Fruit fly (Drosophila melanogaster) whole organism, embryonic: ENCODE results near the gene CG33939.

Experiments used
- Bdp1 ChIP-seq: fragments of 200-800 bp; sonication (Bioruptor generic); optimal IDR thresholded peaks from 3 replicates; lab custom pipeline; 2016; ENCODE audit warnings: missing biosample characterization, missing genetic modification characterization
- C15 ChIP-seq: fragments of 200-800 bp; sonication (Bioruptor generic); IDR thresholded peaks from 3 replicates; pipeline ENCODE4 v1.3.6; 2022; ENCODE audit warnings: missing biosample characterization, missing genetic modification characterization
- CG12104 ChIP-seq: fragments of 200-800 bp; sonication (Bioruptor generic); optimal IDR thresholded peaks from 3 replicates; lab custom pipeline; 2016; ENCODE audit warnings: missing biosample characterization, missing genetic modification characterization
- CG12299 ChIP-seq: fragments of 200-800 bp; sonication (Bioruptor generic); optimal IDR thresholded peaks from 2 replicates; lab custom pipeline; 2018; ENCODE audit warnings: missing biosample characterization, mild to moderate bottlenecking, missing genetic modification characterization
- CG12744 ChIP-seq: fragments of 200-800 bp; sonication (Bioruptor generic); optimal IDR thresholded peaks from 2 replicates; lab custom pipeline; 2016; ENCODE audit warnings: missing biosample characterization, missing genetic modification characterization
- CG14667 ChIP-seq: fragments of 200-800 bp; sonication (Bioruptor generic); IDR thresholded peaks from 2 replicates; pipeline ENCODE4 v1.3.6; 2022; ENCODE audit warnings: missing biosample characterization, missing genetic modification characterization
- CG15696 ChIP-seq: fragments of 200-800 bp; sonication (Bioruptor generic); optimal IDR thresholded peaks from 2 replicates; lab custom pipeline; 2019; ENCODE audit warnings: missing biosample characterization, mild to moderate bottlenecking, missing genetic modification characterization, moderate library complexity
- CG16815 ChIP-seq: fragments of 200-800 bp; sonication (Bioruptor generic); optimal IDR thresholded peaks from 3 replicates; lab custom pipeline; 2017; ENCODE audit warnings: missing biosample characterization, mild to moderate bottlenecking, missing genetic modification characterization
- CG17361 ChIP-seq: fragments of 200-800 bp; sonication (Bioruptor generic); IDR thresholded peaks from 3 replicates; pipeline ENCODE4 v1.3.6; 2022; ENCODE audit warnings: missing biosample characterization, missing genetic modification characterization
- CG17802 ChIP-seq: fragments of 200-800 bp; sonication (Bioruptor generic); optimal IDR thresholded peaks from 2 replicates; lab custom pipeline; 2018; ENCODE audit warnings: missing biosample characterization, mild to moderate bottlenecking, missing genetic modification characterization, moderate library complexity
- CG18764 ChIP-seq: fragments of 200-800 bp; sonication (Bioruptor generic); optimal IDR thresholded peaks from 3 replicates; lab custom pipeline; 2016; ENCODE audit warnings: missing biosample characterization, missing genetic modification characterization
- CG2889 ChIP-seq: fragments of 200-800 bp; sonication (Bioruptor generic); IDR thresholded peaks from 3 replicates; pipeline ENCODE4 v1.3.6; 2022; ENCODE audit warnings: missing biosample characterization, missing genetic modification characterization
- CG3065 ChIP-seq: fragments of 200-800 bp; sonication (Bioruptor generic); optimal IDR thresholded peaks from 2 replicates; lab custom pipeline; 2016; ENCODE audit warnings: missing biosample characterization, missing genetic modification characterization
- CG31388 ChIP-seq: fragments of 200-800 bp; sonication (Bioruptor generic); optimal IDR thresholded peaks from 2 replicates; lab custom pipeline; 2016; ENCODE audit warnings: missing biosample characterization, missing genetic modification characterization
- CG33213 ChIP-seq: fragments of 200-800 bp; sonication (Bioruptor generic); optimal IDR thresholded peaks from 3 replicates; lab custom pipeline; 2016; ENCODE audit warnings: missing biosample characterization, missing genetic modification characterization
- CG4730 ChIP-seq: fragments of 200-800 bp; sonication (Bioruptor generic); IDR thresholded peaks from 2 replicates; pipeline ENCODE4 v1.3.6; 2022; ENCODE audit warnings: missing biosample characterization, missing genetic modification characterization
- CG5180 ChIP-seq: fragments of 200-800 bp; sonication (Bioruptor generic); optimal IDR thresholded peaks from 3 replicates; lab custom pipeline; 2017; ENCODE audit warnings: missing biosample characterization, missing genetic modification characterization, mild to moderate bottlenecking, moderate library complexity, missing genetic modification reagents
- CG6689 ChIP-seq: fragments of 200-800 bp; sonication (Bioruptor generic); IDR thresholded peaks from 2 replicates; pipeline ENCODE4 v1.3.6; 2022; ENCODE audit warnings: missing biosample characterization, missing genetic modification characterization
- CG7357 ChIP-seq: fragments of 200-800 bp; sonication (Bioruptor generic); IDR thresholded peaks from 3 replicates; pipeline ENCODE4 v1.3.6; 2022; ENCODE audit warnings: missing biosample characterization, missing genetic modification characterization
- CG8359 ChIP-seq: fragments of 200-800 bp; sonication (Bioruptor generic); optimal IDR thresholded peaks from 2 replicates; lab custom pipeline; 2017; ENCODE audit warnings: missing biosample characterization, mild to moderate bottlenecking, missing genetic modification characterization, borderline replicate concordance
- CG8478 ChIP-seq: fragments of >200 bp; optimal IDR thresholded peaks from 2 replicates; lab custom pipeline; 2018
- CG9932 ChIP-seq: fragments of 200-800 bp; sonication (Bioruptor generic); IDR thresholded peaks from 2 replicates; pipeline ENCODE4 v1.3.6; 2022; ENCODE audit warnings: missing biosample characterization, missing genetic modification characterization
- Dfd ChIP-seq, 2 experiments: fragments of >200 bp; optimal IDR thresholded peaks; 2 replicates each; lab custom pipeline; 2017; ENCODE audit warnings: missing biosample characterization in 2 of 2, missing genetic modification characterization in 2 of 2
- Doc3 ChIP-seq: fragments of 200-800 bp; sonication (Bioruptor generic); IDR thresholded peaks from 3 replicates; pipeline ENCODE4 v1.3.6; 2022; ENCODE audit warnings: missing biosample characterization, missing genetic modification characterization; ENCODE audit not compliant: partially characterized antibody
- Ets97D ChIP-seq: fragments of 200-800 bp; sonication (Bioruptor generic); optimal IDR thresholded peaks from 3 replicates; lab custom pipeline; 2016; ENCODE audit warnings: missing biosample characterization, missing genetic modification characterization
- H15 ChIP-seq: fragments of 200-800 bp; sonication (Bioruptor generic); IDR thresholded peaks from 3 replicates; pipeline ENCODE4 v1.3.6; 2022; ENCODE audit warnings: missing biosample characterization, missing genetic modification characterization
- HLHmδ ChIP-seq: fragments of 200-800 bp; sonication (Bioruptor generic); optimal IDR thresholded peaks from 2 replicates; lab custom pipeline; 2018; ENCODE audit warnings: missing biosample characterization, mild to moderate bottlenecking, missing genetic modification characterization, moderate library complexity
- NFAT ChIP-seq: fragments of 200-800 bp; sonication (Bioruptor generic); IDR thresholded peaks from 2 replicates; pipeline ENCODE4 v1.3.6; 2022; ENCODE audit warnings: missing biosample characterization, missing genetic modification characterization
- Oli ChIP-seq: fragments of 200-800 bp; sonication (Bioruptor generic); optimal IDR thresholded peaks from 2 replicates; lab custom pipeline; 2018; ENCODE audit warnings: missing biosample characterization, mild to moderate bottlenecking, missing genetic modification characterization, moderate library complexity
- Ptx1 ChIP-seq: fragments of 200-800 bp; sonication (Bioruptor generic); IDR thresholded peaks from 2 replicates; pipeline ENCODE4 v1.3.6; 2022; ENCODE audit warnings: missing biosample characterization, missing genetic modification characterization
- Side ChIP-seq: fragments of 200-800 bp; sonication (Bioruptor generic); optimal IDR thresholded peaks from 2 replicates; lab custom pipeline; 2016; ENCODE audit warnings: missing biosample characterization, missing genetic modification characterization
- amos ChIP-seq: fragments of 200-800 bp; sonication (Bioruptor generic); IDR thresholded peaks from 2 replicates; pipeline ENCODE4 v1.3.6; 2022; ENCODE audit warnings: missing biosample characterization, missing genetic modification characterization; ENCODE audit not compliant: partially characterized antibody
- bcd ChIP-seq: fragments of 200-800 bp; sonication (Bioruptor generic); optimal IDR thresholded peaks from 2 replicates; lab custom pipeline; 2017; ENCODE audit warnings: missing biosample characterization, mild to moderate bottlenecking, missing genetic modification characterization
- cas ChIP-seq: fragments of 200-800 bp; sonication (Bioruptor generic); IDR thresholded peaks from 2 replicates; pipeline ENCODE4 v1.3.6; 2022; ENCODE audit warnings: missing biosample characterization, missing genetic modification characterization
- chif ChIP-seq, 2 experiments: fragments of 200-800 bp; sonication (Bioruptor generic); optimal IDR thresholded peaks; 3 replicates each; lab custom pipeline; 2016; ENCODE audit warnings: missing biosample characterization in 2 of 2, missing genetic modification characterization in 2 of 2
- chm ChIP-seq: fragments of 200-800 bp; sonication (Bioruptor generic); IDR thresholded peaks from 2 replicates; pipeline ENCODE4 v1.3.6; 2022; ENCODE audit warnings: missing biosample characterization, missing genetic modification characterization
- cwo ChIP-seq: fragments of 200-800 bp; sonication (Bioruptor generic); optimal IDR thresholded peaks from 3 replicates; lab custom pipeline; 2017; ENCODE audit warnings: missing biosample characterization, missing genetic modification characterization, mild to moderate bottlenecking, moderate library complexity, missing genetic modification reagents
- esg ChIP-seq: fragments of 200-800 bp; sonication (Bioruptor generic); conservative IDR thresholded peaks from 2 replicates; pipeline ENCODE4 v1.3.6; 2022; ENCODE audit warnings: missing biosample characterization, missing genetic modification characterization
- eyg ChIP-seq: fragments of 200-800 bp; sonication (Bioruptor generic); optimal IDR thresholded peaks from 3 replicates; lab custom pipeline; 2016; ENCODE audit warnings: missing biosample characterization, missing genetic modification characterization
- fd64A ChIP-seq: fragments of 200-800 bp; sonication (Bioruptor generic); optimal IDR thresholded peaks from 3 replicates; lab custom pipeline; 2018; ENCODE audit warnings: missing biosample characterization, mild to moderate bottlenecking, missing genetic modification characterization
- gce ChIP-seq: fragments of 200-800 bp; sonication (Bioruptor generic); IDR thresholded peaks from 3 replicates; pipeline ENCODE4 v1.3.6; 2022; ENCODE audit warnings: missing biosample characterization, missing genetic modification characterization
- jumu ChIP-seq: fragments of 200-800 bp; sonication (Bioruptor generic); optimal IDR thresholded peaks from 3 replicates; lab custom pipeline; 2016; ENCODE audit warnings: missing biosample characterization, missing genetic modification characterization
- mam ChIP-seq: fragments of 200-800 bp; sonication (Bioruptor generic); optimal IDR thresholded peaks from 3 replicates; lab custom pipeline; 2016; ENCODE audit warnings: missing biosample characterization, missing genetic modification characterization
- nerfin-2 ChIP-seq: fragments of 200-800 bp; sonication (Bioruptor generic); IDR thresholded peaks from 2 replicates; pipeline ENCODE4 v1.3.6; 2022; ENCODE audit warnings: missing biosample characterization, missing genetic modification characterization; ENCODE audit not compliant: partially characterized antibody
- nmo ChIP-seq: fragments of 200-800 bp; sonication (Bioruptor generic); optimal IDR thresholded peaks from 2 replicates; lab custom pipeline; 2018; ENCODE audit warnings: missing biosample characterization, mild to moderate bottlenecking, missing genetic modification characterization, moderate library complexity
- prd ChIP-seq, 3 experiments: fragments of >200 bp in 2 of 3; fragments of 200-800 bp in 1 of 3; sonication (Bioruptor generic) in 1 of 3; optimal IDR thresholded peaks in 2 of 3; IDR thresholded peaks in 1 of 3; 2 replicates in 2 of 3; 3 replicates in 1 of 3; pipeline versions ENCODE4 v1.3.6 to Lab custom; 2017 to 2022; ENCODE audit warnings: missing biosample characterization in 1 of 3, missing genetic modification characterization in 1 of 3
- sna ChIP-seq: fragments of 200-800 bp; sonication (Bioruptor generic); IDR thresholded peaks from 2 replicates; pipeline ENCODE4 v1.3.6; 2022; ENCODE audit warnings: missing biosample characterization, missing genetic modification characterization; ENCODE audit not compliant: partially characterized antibody
- sug ChIP-seq: fragments of 200-800 bp; optimal IDR thresholded peaks from 2 replicates; lab custom pipeline; 2019; ENCODE audit warnings: missing biosample characterization, mild to moderate bottlenecking, missing genetic modification characterization, moderate library complexity
- tin ChIP-seq: fragments of 200-800 bp; sonication (Bioruptor generic); optimal IDR thresholded peaks from 3 replicates; lab custom pipeline; 2016; ENCODE audit warnings: missing biosample characterization, missing genetic modification characterization
- tup ChIP-seq: fragments of 200-800 bp; sonication (Bioruptor generic); optimal IDR thresholded peaks from 2 replicates; lab custom pipeline; 2016; ENCODE audit warnings: missing biosample characterization, mild to moderate bottlenecking, missing genetic modification characterization, moderate library complexity
- zf30C ChIP-seq: fragments of 200-800 bp; sonication (Bioruptor generic); optimal IDR thresholded peaks from 3 replicates; lab custom pipeline; 2018; ENCODE audit warnings: missing biosample characterization, mild to moderate bottlenecking, missing genetic modification characterization

The CG33939 gene

DNA sequence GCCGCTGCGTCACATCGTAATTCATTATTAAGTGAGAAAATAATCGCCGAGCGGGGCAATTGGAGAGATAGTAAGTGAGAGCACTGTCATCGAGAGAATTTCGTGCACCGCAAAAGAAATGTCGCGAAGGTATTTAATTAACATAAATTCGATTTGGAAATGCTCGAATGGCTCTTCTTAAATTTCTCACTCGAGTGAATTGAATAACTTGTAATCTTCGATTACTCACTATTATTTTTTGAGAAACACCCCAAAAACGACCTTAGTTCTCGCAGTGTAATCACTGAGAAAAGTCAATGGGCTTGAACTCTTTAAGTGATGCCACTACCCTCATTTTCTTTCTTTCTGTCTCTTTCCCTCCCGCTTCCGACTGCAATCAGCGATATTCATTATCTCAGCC lies 19.7 kb downstream of the CG33939 start (continued):
- TF ChIP-seq CG2889 (GFP tag; lab: Robert Waterston, UW) (peak; percentile 61; the same call in 1 of the 3 replicates), NFAT (GFP tag; lab: Robert Waterston, UW) (no peak), CG7357 (peak; percentile 65; the same call in 2 of the 3 replicates), bcd (peak; percentile 80), gce (GFP tag; lab: Robert Waterston, UW) (peak; percentile 63; the same call in 1 of the 3 replicates), C15 (GFP tag; lab: Robert Waterston, UW) (peak; percentile 40; the same call in 1 of the 3 replicates), CG14667 (GFP tag; lab: Robert Waterston, UW) (peak; percentile 78), CG17802 (tag; lab: Kevin White, UChicago) (peak; percentile 75), CG18764 (GFP tag; lab: Kevin White, UChicago) (peak; percentile 84), CG8359 (GFP tag; lab: Kevin White, UChicago) (peak; percentile 76), CG6689 (peak; percentile 83), CG16815 (GFP tag; lab: Kevin White, UChicago) (peak; percentile 87), cas (GFP tag; lab: Robert Waterston, UW) (no peak), tin (GFP tag; lab: Kevin White, UChicago) (peak; percentile 91), CG31388 (peak; percentile 52), jumu (GFP tag; lab: Kevin White, UChicago) (peak; percentile 89), CG3065 (peak; percentile 55), CG15696 (peak; percentile 92), Ets97D (GFP tag; lab: Kevin White, UChicago) (peak; percentile 70), CG12744 (GFP tag; lab: Kevin White, UChicago) (peak; percentile 73), cwo (GFP tag; lab: Kevin White, UChicago) (peak; percentile 21), Side (GFP tag; lab: Kevin White, UChicago) (peak; percentile 81), esg (GFP tag; lab: Robert Waterston, UW) (peak; percentile 76), CG5180 (peak; percentile 59), zf30C (GFP tag; lab: Kevin White, UChicago) (peak; percentile 86), chif (GFP tag; optimal IDR thresholded peaks at IDR 0.05; lab: Kevin White, UChicago) (peak; percentile 92 to 94), H15 (GFP tag; lab: Robert Waterston, UW) (peak; percentile 83), HLHmδ (no peak), Bdp1 (GFP tag; lab: Kevin White, UChicago) (peak; percentile 56), sna (GFP tag; lab: Robert Waterston, UW) (no peak), Doc3 (GFP tag; lab: Robert Waterston, UW) (no peak), Dfd (GFP tag; optimal IDR thresholded peaks at IDR 0.05; lab: Kevin White, UChicago) (no peak), Ptx1 (GFP tag; lab: Robert Waterston, UW) (peak; percentile 71), chm (GFP tag; lab: Robert Waterston, UW) (peak; percentile 93), Oli (tag; lab: Kevin White, UChicago) (peak; percentile 87), CG12104 (GFP tag; lab: Kevin White, UChicago) (peak; percentile 62), tup (GFP tag; lab: Kevin White, UChicago) (peak; percentile 55), mam (GFP tag; lab: Kevin White, UChicago) (peak; percentile 66), CG17361 (GFP tag; lab: Robert Waterston, UW) (peak; percentile 91), CG4730 (GFP tag; lab: Robert Waterston, UW) (peak; percentile 67), CG12299 (tag; lab: Kevin White, UChicago) (peak; percentile 8), CG33213 (GFP tag; lab: Kevin White, UChicago) (peak; percentile 83), CG8478 (lab: Kevin White, UChicago) (no peak), nerfin-2 (GFP tag; lab: Robert Waterston, UW) (no peak), eyg (GFP tag; lab: Kevin White, UChicago) (peak; percentile 70), nmo (GFP tag; lab: Kevin White, UChicago) (peak; percentile 97), CG9932 (GFP tag; lab: Robert Waterston, UW) (peak; percentile 40; the same call in 1 of the 2 replicates), fd64A (GFP tag; lab: Kevin White, UChicago) (peak; percentile 84), sug (no peak), amos (no peak), prd (optimal IDR thresholded peaks at IDR 0.05; lab: Kevin White, UChicago) (no peak), prd (GFP tag; IDR thresholded peaks at IDR 0.05; lab: Robert Waterston, UW) (peak; percentile 93)
